Worm (Caenorhabditis elegans): ENCODE measurements around the gene F54C4.4.
A peak's percentile ranks its signal among the peaks of the same experiment; 100 is the strongest.

Gene F54C4.4

ce11 chrIII:89155-89554 lies 2.0 kb upstream of the F54C4.4 start (continued):
- peak; percentile 73 for TF ChIP-seq B0035.1 (tag; optimal IDR thresholded peaks at IDR 0.05)
- TF ChIP-seq lag-1 (GFP tag; IDR thresholded peaks at IDR 0.05): no peak
- no peak for TF ChIP-seq egl-18 (GFP tag; IDR thresholded peaks at IDR 0.05)
- peak; percentile 40 for TF ChIP-seq chd-7 (tag; optimal IDR thresholded peaks at IDR 0.05)
- TF ChIP-seq athp-1 (tag; optimal IDR thresholded peaks at IDR 0.05): peak; percentile 73
- no peak for TF ChIP-seq fkh-3 (tag; optimal IDR thresholded peaks at IDR 0.05)
- peak; percentile 68 for TF ChIP-seq lin-54 (GFP tag; optimal IDR thresholded peaks at IDR 0.05)
- TF ChIP-seq F22D6.2 (tag; optimal IDR thresholded peaks at IDR 0.05): peak; percentile 5
- no peak for TF ChIP-seq ets-4 (GFP tag; optimal IDR thresholded peaks at IDR 0.05)
- peak; percentile 79 for TF ChIP-seq B0261.1 (tag; optimal IDR thresholded peaks at IDR 0.05)
- peak; percentile 55 for TF ChIP-seq lin-40 (tag; optimal IDR thresholded peaks at IDR 0.05)
- peak; percentile 78 for TF ChIP-seq attf-3 (GFP tag; conservative IDR thresholded peaks at IDR 0.05)
- peak; percentile 73; the same call in 1 of the 2 replicates for TF ChIP-seq cebp-2 (GFP tag; IDR thresholded peaks at IDR 0.05)
- TF ChIP-seq ceh-58 (GFP tag; IDR thresholded peaks at IDR 0.05): 0 out of 2 replicates have a peak, but pooled peaks have one; percentile 39
- TF ChIP-seq F10E7.11 (tag; optimal IDR thresholded peaks at IDR 0.05): no peak
- peak; percentile 70 for TF ChIP-seq F52B5.7 (tag; optimal IDR thresholded peaks at IDR 0.05)
- TF ChIP-seq hrde-1 (tag; optimal IDR thresholded peaks at IDR 0.05; ENCODE audit: borderline replicate concordance): peak; percentile 65
- TF ChIP-seq F39B2.1 (GFP tag; IDR thresholded peaks at IDR 0.05): 0 out of 2 replicates have a peak, but pooled peaks have one; percentile 27
- TF ChIP-seq repo-1 (tag; optimal IDR thresholded peaks at IDR 0.05): peak; percentile 83
- no peak for TF ChIP-seq gei-17 (GFP tag; optimal IDR thresholded peaks at IDR 0.05)
- peak; percentile 54 for TF ChIP-seq rpc-1 (optimal IDR thresholded peaks at IDR 0.05)
- peak; percentile 83 for TF ChIP-seq rpc-1 (tag; optimal IDR thresholded peaks at IDR 0.05)
- no peak for TF ChIP-seq dpl-1 (GFP tag; optimal IDR thresholded peaks at IDR 0.05)
- peak; percentile 85 for TF ChIP-seq snpc-1.3 (tag; optimal IDR thresholded peaks at IDR 0.05; ENCODE audit: insufficient read depth)
- peak; percentile 49 for TF ChIP-seq snpc-4 (GFP tag; optimal IDR thresholded peaks at IDR 0.05)
- peak in 3 of 4 experiments; percentile 49 to 67 (median 61) for TF ChIP-seq snpc-4 (tag; optimal IDR thresholded peaks at IDR 0.05)
- TF ChIP-seq hmg-20 (GFP tag; IDR thresholded peaks at IDR 0.05): 0 out of 2 replicates have a peak, but pooled peaks have one; percentile 61
- TF ChIP-seq efl-1 (GFP tag; optimal IDR thresholded peaks at IDR 0.05): peak; percentile 9
- TF ChIP-seq Y56A3A.18 (GFP tag; IDR thresholded peaks at IDR 0.05): peak; percentile 83; the same call in 1 of the 2 replicates
- no peak for TF ChIP-seq ZK185.1 (tag; optimal IDR thresholded peaks at IDR 0.05; ENCODE audit: poor library complexity, severe bottlenecking)
- no peak for TF ChIP-seq dpff-1 (tag; optimal IDR thresholded peaks at IDR 0.05)
- TF ChIP-seq ceh-27 (GFP tag; optimal IDR thresholded peaks at IDR 0.05): peak; percentile 42
- TF ChIP-seq mcd-1 (GFP tag; IDR thresholded peaks at IDR 0.05): peak; percentile 53
- peak; percentile 32 for TF ChIP-seq ztf-18 (tag; optimal IDR thresholded peaks at IDR 0.05)
- TF ChIP-seq ceh-91 (GFP tag; IDR thresholded peaks at IDR 0.05): peak; percentile 45; the same call in 1 of the 2 replicates
- no peak for TF ChIP-seq let-526 (GFP tag; IDR thresholded peaks at IDR 0.05)
- peak; percentile 92 for TF ChIP-seq zim-3 (tag; optimal IDR thresholded peaks at IDR 0.05)
- peak; percentile 71 for TF ChIP-seq C17E4.6 (GFP tag; IDR thresholded peaks at IDR 0.05)
- peak; percentile 91 for TF ChIP-seq D2030.7 (GFP tag; IDR thresholded peaks at IDR 0.05)
- TF ChIP-seq unc-130 (GFP tag; optimal IDR thresholded peaks at IDR 0.05): peak; percentile 61
- peak; percentile 79; the same call in 1 of the 2 replicates for TF ChIP-seq pbrm-1 (GFP tag; IDR thresholded peaks at IDR 0.05)
- peak; percentile 67 for TF ChIP-seq nhr-90 (tag; optimal IDR thresholded peaks at IDR 0.05)
- no peak for TF ChIP-seq egrh-3 (GFP tag; IDR thresholded peaks at IDR 0.05)
- no peak for TF ChIP-seq sea-2 (GFP tag; IDR thresholded peaks at IDR 0.05)
- TF ChIP-seq ztf-26 (tag; optimal IDR thresholded peaks at IDR 0.05): no peak
- TF ChIP-seq cebp-1 (GFP tag; IDR thresholded peaks at IDR 0.05): no peak
- TF ChIP-seq cebp-1 (tag; optimal IDR thresholded peaks at IDR 0.05): peak; percentile 67
- peak; percentile 75 for TF ChIP-seq ekl-4 (GFP tag; IDR thresholded peaks at IDR 0.05)
- TF ChIP-seq hlh-26 (GFP tag; conservative IDR thresholded peaks at IDR 0.05): no peak
